Worm (Caenorhabditis elegans) whole organism, L4 larva: ENCODE results near the gene ZK1086.2.
A peak's percentile ranks its signal among the peaks of the same experiment; 100 is the strongest.

Source experiments
- D1046.2 ChIP-seq: fragments of 200-800 bp; sonication (Bioruptor generic); IDR thresholded peaks from 2 replicates; pipeline ENCODE4 v1.3.6; 2022; ENCODE audit warnings: missing genetic modification characterization, missing compliant biosample characterization
- F10B5.3 ChIP-seq: sonication (generic microtip); optimal IDR thresholded peaks from 2 replicates; lab custom pipeline; 2016; ENCODE audit warnings: mild to moderate bottlenecking, missing genetic modification characterization, missing compliant biosample characterization
- F26F4.8 ChIP-seq: fragments of 200-800 bp; sonication (Bioruptor generic); conservative IDR thresholded peaks from 2 replicates; pipeline ENCODE4 v1.3.6; 2022; ENCODE audit warnings: missing genetic modification characterization, missing compliant biosample characterization
- F37D6.2 ChIP-seq: sonication (generic microtip); optimal IDR thresholded peaks from 2 replicates; lab custom pipeline; 2016; ENCODE audit warnings: mild to moderate bottlenecking, missing genetic modification characterization, missing compliant biosample characterization
- T20F7.1 ChIP-seq: fragments of 200-800 bp; sonication (Bioruptor generic); optimal IDR thresholded peaks from 2 replicates; lab custom pipeline; 2018; ENCODE audit warnings: mild to moderate bottlenecking, missing genetic modification characterization, missing compliant biosample characterization
- T26A8.4 ChIP-seq: fragments of 200-800 bp; sonication (Bioruptor generic); IDR thresholded peaks from 2 replicates; pipeline ENCODE4 v1.3.6; 2022; ENCODE audit warnings: missing genetic modification characterization, missing compliant biosample characterization
- Y5F2A.4 ChIP-seq: fragments of 200-800 bp; sonication (Bioruptor generic); optimal IDR thresholded peaks from 2 replicates; lab custom pipeline; 2018; ENCODE audit warnings: mild to moderate bottlenecking, missing genetic modification characterization, missing compliant biosample characterization
- Y75B8A.6 ChIP-seq: fragments of 200-800 bp; sonication (Bioruptor generic); IDR thresholded peaks from 2 replicates; pipeline ENCODE4 v1.3.6; 2022; ENCODE audit warnings: missing genetic modification reagents, missing genetic modification characterization, missing compliant biosample characterization
- ZK546.5 ChIP-seq, 2 experiments: sonication (generic microtip); optimal IDR thresholded peaks; 2 replicates each; lab custom pipeline; 2017; ENCODE audit warnings: missing biosample characterization in 2 of 2, missing genetic modification characterization in 2 of 2
- aha-1 ChIP-seq: fragments of 150-350 bp; peaks from one replicate; lab custom pipeline; 2014; ENCODE audit warnings: missing biosample characterization, missing genetic modification characterization
- ceh-32 ChIP-seq: sonication (generic microtip); optimal IDR thresholded peaks from 2 replicates; lab custom pipeline; 2016; ENCODE audit warnings: mild to moderate bottlenecking, missing genetic modification characterization, missing compliant biosample characterization; ENCODE audit not compliant: poor library complexity
- ceh-62 ChIP-seq: sonication (generic microtip); optimal IDR thresholded peaks from 2 replicates; lab custom pipeline; 2017; ENCODE audit warnings: missing biosample characterization, missing genetic modification characterization
- cey-2 ChIP-seq: sonication (generic microtip); optimal IDR thresholded peaks from 3 replicates; lab custom pipeline; 2017; ENCODE audit warnings: missing genetic modification characterization, mild to moderate bottlenecking, missing compliant biosample characterization, antibody characterized with exemption, borderline replicate concordance; ENCODE audit not compliant: insufficient read depth
- ctbp-1 ChIP-seq: fragments of 200-800 bp; sonication (Bioruptor generic); IDR thresholded peaks from 2 replicates; pipeline ENCODE4 v1.3.6; 2022; ENCODE audit warnings: missing genetic modification reagents, missing genetic modification characterization, missing compliant biosample characterization
- daf-12 ChIP-seq: fragments of 150-350 bp; optimal IDR thresholded peaks from 2 replicates; lab custom pipeline; 2014; ENCODE audit warnings: missing biosample characterization, missing genetic modification reagents, missing genetic modification characterization
- daf-19 ChIP-seq: fragments of 200-800 bp; sonication (Bioruptor generic); conservative IDR thresholded peaks from 2 replicates; pipeline ENCODE4 v1.3.6; 2022; ENCODE audit warnings: missing genetic modification characterization, missing compliant biosample characterization
- daf-8 ChIP-seq: fragments of 200-800 bp; sonication (Bioruptor generic); IDR thresholded peaks from 2 replicates; pipeline ENCODE4 v1.3.6; 2022; ENCODE audit warnings: missing genetic modification characterization, missing compliant biosample characterization
- dmd-6 ChIP-seq: fragments of 200-800 bp; sonication (Bioruptor generic); IDR thresholded peaks from 2 replicates; pipeline ENCODE4 v1.3.6; 2022; ENCODE audit warnings: missing genetic modification reagents, missing genetic modification characterization, missing compliant biosample characterization
- dmd-8 ChIP-seq: fragments of 200-800 bp; sonication (Bioruptor generic); IDR thresholded peaks from 2 replicates; pipeline ENCODE4 v1.3.6; 2022; ENCODE audit warnings: missing genetic modification characterization, missing compliant biosample characterization
- duxl-1 ChIP-seq: sonication (generic microtip); optimal IDR thresholded peaks from 2 replicates; lab custom pipeline; 2016; ENCODE audit warnings: mild to moderate bottlenecking, missing genetic modification characterization, moderate library complexity, missing compliant biosample characterization; ENCODE audit not compliant: poor library complexity
- dve-1 ChIP-seq: sonication (generic microtip); optimal IDR thresholded peaks from 2 replicates; lab custom pipeline; 2017; ENCODE audit warnings: antibody characterized with exemption, mild to moderate bottlenecking, missing genetic modification characterization, missing compliant biosample characterization; ENCODE audit not compliant: insufficient read depth
- fos-1 ChIP-seq: fragments of 150-350 bp; optimal IDR thresholded peaks from 2 replicates; lab custom pipeline; 2014; ENCODE audit warnings: missing biosample characterization, missing genetic modification characterization
- hlh-30 ChIP-seq: sonication (generic microtip); optimal IDR thresholded peaks from 2 replicates; lab custom pipeline; 2017; ENCODE audit warnings: antibody characterized with exemption, mild to moderate bottlenecking, missing genetic modification characterization, missing compliant biosample characterization; ENCODE audit not compliant: insufficient read depth
- jun-1 ChIP-seq: fragments of 150-350 bp; optimal IDR thresholded peaks from 2 replicates; lab custom pipeline; 2014; ENCODE audit warnings: missing biosample characterization, missing genetic modification reagents, missing genetic modification characterization
- lim-7 ChIP-seq: fragments of 200-800 bp; sonication (Bioruptor generic); IDR thresholded peaks from 2 replicates; pipeline ENCODE4 v1.3.6; 2022; ENCODE audit warnings: missing genetic modification characterization, missing compliant biosample characterization
- lin-1 ChIP-seq: fragments of 200-800 bp; sonication (Bioruptor generic); IDR thresholded peaks from 2 replicates; pipeline ENCODE4 v1.3.6; 2022; ENCODE audit warnings: missing genetic modification reagents, missing genetic modification characterization, missing compliant biosample characterization
- lin-15B ChIP-seq: fragments of 150-350 bp; sonication (generic microtip); optimal IDR thresholded peaks from 3 replicates; lab custom pipeline; 2014; ENCODE audit warnings: missing biosample characterization, missing genetic modification characterization
- lin-29 ChIP-seq: fragments of 200-800 bp; sonication (Bioruptor generic); IDR thresholded peaks from 2 replicates; pipeline ENCODE4 v1.3.6; 2022; ENCODE audit warnings: missing genetic modification reagents, missing genetic modification characterization, missing compliant biosample characterization
- lin-38 ChIP-seq: fragments of 200-800 bp; sonication (Bioruptor generic); IDR thresholded peaks from 2 replicates; pipeline ENCODE4 v1.3.6; 2022; ENCODE audit warnings: missing genetic modification reagents, missing genetic modification characterization, missing compliant biosample characterization
- lin-39 ChIP-seq: fragments of 150-350 bp; optimal IDR thresholded peaks from 2 replicates; lab custom pipeline; 2014; ENCODE audit warnings: missing biosample characterization, missing genetic modification reagents, missing genetic modification characterization
- lsy-2 ChIP-seq, 2 experiments: fragments of 150-350 bp in 1 of 2; sonication (generic microtip) in 1 of 2; optimal IDR thresholded peaks; 2 replicates each; lab custom pipeline; 2014 to 2017; ENCODE audit warnings: missing biosample characterization in 2 of 2, missing genetic modification characterization in 2 of 2
- madf-9 ChIP-seq: fragments of 200-800 bp; sonication (Bioruptor generic); conservative IDR thresholded peaks from 2 replicates; pipeline ENCODE4 v1.3.6; 2022; ENCODE audit warnings: missing genetic modification reagents, missing genetic modification characterization, missing compliant biosample characterization
- mdl-1 ChIP-seq, 2 experiments: fragments of 150-350 bp in 1 of 2; sonication (generic microtip) in 1 of 2; optimal IDR thresholded peaks; 2 replicates each; lab custom pipeline; 2014 to 2017; ENCODE audit warnings: missing biosample characterization in 2 of 2, missing genetic modification characterization in 2 of 2
- mdt-29 ChIP-seq: fragments of 200-800 bp; sonication (Bioruptor generic); IDR thresholded peaks from 2 replicates; pipeline ENCODE4 v1.3.6; 2022; ENCODE audit warnings: missing genetic modification reagents, missing genetic modification characterization, missing compliant biosample characterization
- mes-2 ChIP-seq: sonication (generic microtip); optimal IDR thresholded peaks from 2 replicates; lab custom pipeline; 2016; ENCODE audit warnings: missing genotype, mild to moderate bottlenecking, missing genetic modification characterization, missing compliant biosample characterization; ENCODE audit not compliant: poor library complexity, severe bottlenecking
- nhr-102 ChIP-seq: sonication (generic microtip); optimal IDR thresholded peaks from 2 replicates; lab custom pipeline; 2016; ENCODE audit warnings: mild to moderate bottlenecking, missing genetic modification characterization, moderate library complexity, missing compliant biosample characterization
- nhr-11 ChIP-seq: fragments of 150-350 bp; optimal IDR thresholded peaks from 2 replicates; lab custom pipeline; 2014; ENCODE audit warnings: missing biosample characterization, missing genetic modification characterization
- nhr-111 ChIP-seq: fragments of 200-800 bp; sonication (Bioruptor generic); optimal IDR thresholded peaks from 2 replicates; lab custom pipeline; 2018; ENCODE audit warnings: mild to moderate bottlenecking, missing genetic modification characterization, missing compliant biosample characterization
- nhr-28 ChIP-seq: fragments of 150-350 bp; optimal IDR thresholded peaks from 2 replicates; lab custom pipeline; 2014; ENCODE audit warnings: missing biosample characterization, missing genetic modification characterization
- nhr-42 ChIP-seq: fragments of 200-800 bp; sonication (Bioruptor generic); IDR thresholded peaks from 2 replicates; pipeline ENCODE4 v1.3.6; 2022; ENCODE audit warnings: missing genetic modification characterization, missing compliant biosample characterization
- nhr-48 ChIP-seq: sonication (generic microtip); optimal IDR thresholded peaks from 2 replicates; lab custom pipeline; 2016; ENCODE audit warnings: mild to moderate bottlenecking, missing genetic modification characterization, missing compliant biosample characterization
- pha-4 ChIP-seq, 2 experiments: fragments of 150-350 bp in 1 of 2; fragments of 200-800 bp in 1 of 2; sonication (Bioruptor generic) in 1 of 2; IDR thresholded peaks in 1 of 2; optimal IDR thresholded peaks in 1 of 2; 2 replicates each; pipeline versions ENCODE4 v1.3.6 to Lab custom; 2014 to 2022; ENCODE audit warnings: missing genetic modification characterization in 2 of 2, missing genetic modification reagents in 2 of 2, missing biosample characterization in 1 of 2, missing compliant biosample characterization in 1 of 2
- sdz-12 ChIP-seq: fragments of 200-800 bp; sonication (Bioruptor generic); optimal IDR thresholded peaks from 2 replicates; lab custom pipeline; 2018; ENCODE audit warnings: mild to moderate bottlenecking, missing genetic modification characterization, missing compliant biosample characterization
- set-16 ChIP-seq: fragments of 200-800 bp; sonication (Bioruptor generic); IDR thresholded peaks from 2 replicates; pipeline ENCODE4 v1.3.6; 2022; ENCODE audit warnings: missing genetic modification reagents, missing genetic modification characterization, missing compliant biosample characterization
- snpc-1.2 ChIP-seq: fragments of 200-800 bp; sonication (Bioruptor generic); IDR thresholded peaks from 2 replicates; pipeline ENCODE4 v1.3.6; 2022; ENCODE audit warnings: missing genetic modification reagents, missing genetic modification characterization, missing compliant biosample characterization
- snpc-4 ChIP-seq: fragments of 150-350 bp; optimal IDR thresholded peaks from 2 replicates; lab custom pipeline; 2014; ENCODE audit warnings: missing biosample characterization, missing genetic modification characterization
- tag-97 ChIP-seq: fragments of 200-800 bp; sonication (Bioruptor generic); IDR thresholded peaks from 2 replicates; pipeline ENCODE4 v1.3.6; 2022; ENCODE audit warnings: missing genetic modification characterization, missing compliant biosample characterization
- tra-1 ChIP-seq: fragments of 200-800 bp; sonication (Bioruptor generic); IDR thresholded peaks from 2 replicates; pipeline ENCODE4 v1.3.6; 2022; ENCODE audit warnings: missing genetic modification reagents, missing genetic modification characterization, missing compliant biosample characterization

The ZK1086.2 gene

DNA sequence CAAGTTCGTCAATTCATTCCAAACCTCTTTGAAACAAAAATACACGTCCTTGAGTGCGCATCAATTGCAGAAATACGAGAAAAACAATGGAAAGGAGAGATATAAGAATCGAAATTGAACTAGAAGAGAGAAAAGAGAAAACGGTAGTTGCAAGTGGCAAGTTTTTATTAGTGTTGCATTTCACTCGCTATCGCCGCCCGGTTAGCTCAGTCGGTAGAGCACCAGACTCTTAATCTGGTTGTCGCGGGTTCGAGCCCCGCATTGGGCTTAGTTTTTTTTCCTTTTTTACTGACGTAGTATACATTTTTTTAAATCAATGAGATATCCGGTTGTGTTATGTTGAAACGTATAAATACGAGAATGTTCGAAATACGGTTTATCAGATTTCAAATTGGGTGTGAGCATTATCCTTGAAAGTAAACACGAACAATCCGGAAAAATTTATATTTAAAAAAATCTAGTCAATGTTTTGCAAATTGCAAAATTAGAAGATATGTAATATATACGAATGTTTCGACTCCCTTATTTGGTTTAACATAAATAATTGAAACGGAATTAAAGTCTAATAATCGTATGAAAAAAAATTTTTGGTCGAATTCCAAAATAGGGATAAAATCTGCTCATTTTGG lies 11.9 kb downstream of the ZK1086.2 start (continued):
- no peak for TF ChIP-seq cey-2
- TF ChIP-seq lin-38, result no peak; the same call in 1 of the 2 replicates
- TF ChIP-seq lin-15B, result no peak
- TF ChIP-seq set-16, result no peak
- no peak for TF ChIP-seq ceh-32 (tag; lab: Kevin White, UChicago)
- peak; percentile 88 for TF ChIP-seq F26F4.8 (GFP tag; lab: Robert Waterston, UW)
- no peak for TF ChIP-seq lin-39 (tag; lab: Kevin White, UChicago)
- no peak for TF ChIP-seq ZK546.5 (tag; optimal IDR thresholded peaks at IDR 0.05; lab: Kevin White, UChicago)
- peak; percentile 94 for TF ChIP-seq lim-7
- TF ChIP-seq pha-4 (GFP tag; IDR thresholded peaks at IDR 0.05; lab: Robert Waterston, UW), result peak; percentile 82
- no peak for TF ChIP-seq pha-4 (tag; optimal IDR thresholded peaks at IDR 0.05; lab: Kevin White, UChicago)
- peak; percentile 75; the same call in 1 of the 2 replicates for TF ChIP-seq dmd-8
- no peak for TF ChIP-seq tag-97 (GFP tag; lab: Robert Waterston, UW)
- TF ChIP-seq dmd-6 (GFP tag; lab: Robert Waterston, UW), result peak; percentile 44
- TF ChIP-seq Y5F2A.4, result peak; percentile 7
- TF ChIP-seq tra-1 (GFP tag; lab: Robert Waterston, UW), result peak; percentile 87
- no peak for TF ChIP-seq T20F7.1 (GFP tag; lab: Kevin White, UChicago)
- TF ChIP-seq mes-2 (tag; lab: Kevin White, UChicago), result no peak
- TF ChIP-seq T26A8.4 (GFP tag; lab: Robert Waterston, UW), result peak; percentile 80
- peak; percentile 74; the same call in 1 of the 2 replicates for TF ChIP-seq D1046.2 (GFP tag; lab: Robert Waterston, UW)
- TF ChIP-seq aha-1 (tag; lab: Kevin White, UChicago), result peak; percentile 81
- TF ChIP-seq snpc-1.2, result peak; percentile 82
- no peak for TF ChIP-seq snpc-4 (tag; lab: Kevin White, UChicago)
- TF ChIP-seq nhr-11 (tag; lab: Kevin White, UChicago), result no peak
- TF ChIP-seq duxl-1 (tag; lab: Kevin White, UChicago), result peak; percentile 70
- peak; percentile 22 for TF ChIP-seq nhr-111 (GFP tag; lab: Kevin White, UChicago)
- peak; percentile 74 for TF ChIP-seq ctbp-1
- peak; percentile 75 for TF ChIP-seq madf-9
- no peak for TF ChIP-seq fos-1 (tag; lab: Kevin White, UChicago)
- TF ChIP-seq Y75B8A.6 (GFP tag; lab: Robert Waterston, UW), result 0 out of 2 replicates have a peak, but pooled peaks have one; percentile 45
- no peak for TF ChIP-seq daf-8 (GFP tag; lab: Robert Waterston, UW)
- TF ChIP-seq hlh-30, result peak; percentile 30
- 0 out of 2 replicates have a peak, but pooled peaks have one; percentile 58 for TF ChIP-seq daf-19 (GFP tag; lab: Robert Waterston, UW)
- TF ChIP-seq nhr-48 (tag; lab: Kevin White, UChicago), result peak; percentile 44
- TF ChIP-seq mdt-29 (GFP tag; lab: Robert Waterston, UW), result peak; percentile 68; the same call in 1 of the 2 replicates
- TF ChIP-seq nhr-102, result peak; percentile 46
- TF ChIP-seq nhr-28 (tag; lab: Kevin White, UChicago), result peak; percentile 4
- no peak for TF ChIP-seq lin-29 (GFP tag; lab: Robert Waterston, UW)
- peak; percentile 15 for TF ChIP-seq sdz-12
- TF ChIP-seq nhr-42, result no peak
- TF ChIP-seq F37D6.2 (tag; lab: Kevin White, UChicago), result no peak
- TF ChIP-seq ceh-62 (tag; lab: Kevin White, UChicago), result no peak
- TF ChIP-seq dve-1 (tag; lab: Kevin White, UChicago), result no peak
- TF ChIP-seq lsy-2 (tag; optimal IDR thresholded peaks at IDR 0.05; lab: Kevin White, UChicago), result no peak
- TF ChIP-seq mdl-1 (tag; optimal IDR thresholded peaks at IDR 0.05; lab: Kevin White, UChicago), result no peak
- TF ChIP-seq daf-12, result no peak
- 0 out of 2 replicates have a peak, but pooled peaks have one; percentile 48 for TF ChIP-seq lin-1 (GFP tag; lab: Robert Waterston, UW)
- no peak for TF ChIP-seq F10B5.3 (tag; lab: Kevin White, UChicago)
- TF ChIP-seq jun-1 (tag; lab: Kevin White, UChicago), result no peak
